Worm (Caenorhabditis elegans) whole organism, L1 larva: ENCODE data around the gene F53F8.6.

Experiments used
- C16A3.4 ChIP-seq: fragments of 150-350 bp; optimal IDR thresholded peaks from 2 replicates; lab custom pipeline; 2014; ENCODE audit warnings: missing biosample characterization, missing genetic modification characterization
- C34B4.2 ChIP-seq: sonication (generic microtip); optimal IDR thresholded peaks from 2 replicates; lab custom pipeline; 2017; ENCODE audit warnings: mild to moderate bottlenecking, missing genetic modification characterization, missing compliant biosample characterization
- F16B12.6 ChIP-seq: fragments of 150-350 bp; optimal IDR thresholded peaks from 2 replicates; lab custom pipeline; 2014; ENCODE audit warnings: missing biosample characterization, missing genetic modification characterization
- Y116A8C.19 ChIP-seq: sonication (generic microtip); optimal IDR thresholded peaks from 2 replicates; lab custom pipeline; 2016; ENCODE audit warnings: missing compliant biosample characterization, missing genetic modification characterization, borderline replicate concordance
- aly-2 ChIP-seq: fragments of 150-350 bp; optimal IDR thresholded peaks from 2 replicates; lab custom pipeline; 2014; ENCODE audit warnings: missing biosample characterization, missing genetic modification characterization
- ceh-63 ChIP-seq: fragments of 200-800 bp; sonication (Bioruptor generic); optimal IDR thresholded peaks from 2 replicates; lab custom pipeline; 2018; ENCODE audit warnings: mild to moderate bottlenecking, missing genetic modification characterization, missing compliant biosample characterization
- ceh-8 ChIP-seq: fragments of 200-800 bp; sonication (Bioruptor generic); optimal IDR thresholded peaks from 2 replicates; lab custom pipeline; 2018; ENCODE audit warnings: mild to moderate bottlenecking, missing genetic modification characterization, moderate library complexity, missing compliant biosample characterization
- ceh-82 ChIP-seq, 3 experiments: fragments of 150-350 bp in 1 of 3; sonication (generic microtip) in 2 of 3; optimal IDR thresholded peaks; 2 replicates each; lab custom pipeline; 2014 to 2017; ENCODE audit warnings: missing biosample characterization in 3 of 3, missing genetic modification characterization in 3 of 3
- dpl-1 ChIP-seq, 3 experiments: fragments of 150-350 bp in 2 of 3; sonication (generic microtip) in 1 of 3; optimal IDR thresholded peaks; 2 replicates each; lab custom pipeline; 2014 to 2017; ENCODE audit warnings: missing biosample characterization in 3 of 3, missing genetic modification characterization in 3 of 3, missing genetic modification reagents in 3 of 3
- dsc-1 ChIP-seq: sonication (generic microtip); optimal IDR thresholded peaks from 2 replicates; lab custom pipeline; 2016; ENCODE audit warnings: mild to moderate bottlenecking, missing genetic modification characterization, missing compliant biosample characterization
- efl-1 ChIP-seq, 4 experiments: fragments of 150-350 bp; optimal IDR thresholded peaks in 3 of 4; peaks in 1 of 4; 1 replicate in 1 of 4; 2 replicates in 3 of 4; lab custom pipeline; 2014; ENCODE audit warnings: missing biosample characterization in 2 of 4, missing genetic modification characterization in 2 of 4, missing genetic modification reagents in 2 of 4
- efl-3 ChIP-seq: fragments of 200-800 bp; sonication (Bioruptor generic); optimal IDR thresholded peaks from 2 replicates; lab custom pipeline; 2018; ENCODE audit warnings: mild to moderate bottlenecking, missing genetic modification characterization, missing compliant biosample characterization
- egl-13 ChIP-seq: sonication (generic microtip); optimal IDR thresholded peaks from 2 replicates; lab custom pipeline; 2016; ENCODE audit warnings: missing genotype, missing genetic modification reagents, missing genetic modification characterization, missing compliant biosample characterization
- egl-27 ChIP-seq, 2 experiments: fragments of 150-350 bp in 1 of 2; sonication (generic microtip); optimal IDR thresholded peaks; 3 replicates each; lab custom pipeline; 2017 to 2018; ENCODE audit warnings: missing biosample characterization in 2 of 2, missing genetic modification characterization in 2 of 2, missing genetic modification reagents in 2 of 2
- fkh-10 ChIP-seq: sonication (generic microtip); optimal IDR thresholded peaks from 2 replicates; lab custom pipeline; 2017; ENCODE audit warnings: missing biosample characterization, missing genetic modification reagents, missing genetic modification characterization
- fkh-4 ChIP-seq: sonication (generic microtip); optimal IDR thresholded peaks from 2 replicates; lab custom pipeline; 2016; ENCODE audit warnings: missing compliant biosample characterization, missing genetic modification characterization, borderline replicate concordance
- fkh-8 ChIP-seq: sonication (generic microtip); optimal IDR thresholded peaks from 2 replicates; lab custom pipeline; 2016; ENCODE audit warnings: mild to moderate bottlenecking, missing genetic modification characterization, missing compliant biosample characterization
- grh-1 ChIP-seq: fragments of 200-800 bp; sonication (Bioruptor generic); IDR thresholded peaks from 2 replicates; pipeline ENCODE4 v1.3.6; 2022; ENCODE audit warnings: missing genetic modification reagents, missing genetic modification characterization, missing compliant biosample characterization
- hlh-17 ChIP-seq: fragments of 200-800 bp; sonication (Bioruptor generic); optimal IDR thresholded peaks from 2 replicates; lab custom pipeline; 2018; ENCODE audit warnings: missing genetic modification characterization, mild to moderate bottlenecking, missing compliant biosample characterization, moderate library complexity, borderline replicate concordance
- hlh-4 ChIP-seq: sonication (generic microtip); optimal IDR thresholded peaks from 2 replicates; lab custom pipeline; 2016; ENCODE audit warnings: mild to moderate bottlenecking, missing genetic modification characterization, missing compliant biosample characterization
- irx-1 ChIP-seq: sonication (generic microtip); optimal IDR thresholded peaks from 2 replicates; lab custom pipeline; 2016; ENCODE audit warnings: missing genetic modification characterization, missing compliant biosample characterization
- lin-13 ChIP-seq: fragments of 150-350 bp; optimal IDR thresholded peaks from 2 replicates; lab custom pipeline; 2014; ENCODE audit warnings: missing biosample characterization, missing genetic modification reagents, missing genetic modification characterization
- lin-14 ChIP-seq: fragments of 200-800 bp; sonication (Bioruptor generic); optimal IDR thresholded peaks from 2 replicates; lab custom pipeline; 2018; ENCODE audit warnings: mild to moderate bottlenecking, missing genetic modification characterization, moderate library complexity, missing compliant biosample characterization
- lin-15B ChIP-seq: fragments of 150-350 bp; sonication (generic microtip); optimal IDR thresholded peaks from 3 replicates; lab custom pipeline; 2014; ENCODE audit warnings: missing biosample characterization, missing genetic modification characterization
- lin-39 ChIP-seq: fragments of 150-350 bp; optimal IDR thresholded peaks from 2 replicates; lab custom pipeline; 2014; ENCODE audit warnings: missing biosample characterization, missing genetic modification reagents, missing genetic modification characterization
- mab-9 ChIP-seq: fragments of 200-800 bp; sonication (Bioruptor generic); IDR thresholded peaks from 2 replicates; pipeline ENCODE4 v1.3.6; 2022; ENCODE audit warnings: missing genetic modification reagents, missing genetic modification characterization, missing compliant biosample characterization
- mdl-1 ChIP-seq, 2 experiments: fragments of 150-350 bp; optimal IDR thresholded peaks; 2 replicates each; lab custom pipeline; 2014 to 2017; ENCODE audit warnings: missing biosample characterization in 2 of 2, missing genetic modification characterization in 2 of 2, inconsistent platforms in 1 of 2
- nhr-11 ChIP-seq: fragments of 150-350 bp; optimal IDR thresholded peaks from 2 replicates; lab custom pipeline; 2014; ENCODE audit warnings: missing biosample characterization, missing genetic modification characterization
- nhr-19 ChIP-seq: fragments of 200-800 bp; sonication (Bioruptor generic); conservative IDR thresholded peaks from 2 replicates; pipeline ENCODE4 v1.3.6; 2022; ENCODE audit warnings: missing genetic modification characterization, missing compliant biosample characterization
- nhr-77 ChIP-seq: fragments of 150-350 bp; optimal IDR thresholded peaks from 2 replicates; lab custom pipeline; 2014; ENCODE audit warnings: missing biosample characterization, missing genetic modification characterization
- nhr-84 ChIP-seq: sonication (generic microtip); optimal IDR thresholded peaks from 2 replicates; lab custom pipeline; 2017; ENCODE audit warnings: missing biosample characterization, missing genetic modification characterization
- nhr-85 ChIP-seq: sonication (generic microtip); peaks from one replicate; lab custom pipeline; 2016; ENCODE audit warnings: missing genetic modification characterization, inconsistent platforms, missing compliant biosample characterization
- nhr-90 ChIP-seq: sonication (generic microtip); optimal IDR thresholded peaks from 2 replicates; lab custom pipeline; 2016; ENCODE audit warnings: mild to moderate bottlenecking, missing genetic modification characterization, missing compliant biosample characterization; ENCODE audit not compliant: poor library complexity
- skn-1 ChIP-seq: fragments of 150-350 bp; optimal IDR thresholded peaks from 2 replicates; lab custom pipeline; 2014; ENCODE audit warnings: missing biosample characterization, missing genetic modification characterization
- snpc-4 ChIP-seq: fragments of 150-350 bp; optimal IDR thresholded peaks from 2 replicates; lab custom pipeline; 2014; ENCODE audit warnings: missing biosample characterization, missing genetic modification characterization
- sox-4 ChIP-seq: sonication (generic microtip); optimal IDR thresholded peaks from 2 replicates; lab custom pipeline; 2016; ENCODE audit warnings: missing genetic modification characterization, missing compliant biosample characterization
- sup-37 ChIP-seq: fragments of 200-800 bp; sonication (Bioruptor generic); optimal IDR thresholded peaks from 2 replicates; lab custom pipeline; 2018; ENCODE audit warnings: mild to moderate bottlenecking, missing genetic modification characterization, missing compliant biosample characterization
- swsn-7 ChIP-seq: sonication (generic microtip); optimal IDR thresholded peaks from 2 replicates; lab custom pipeline; 2016; ENCODE audit warnings: missing genetic modification characterization, missing compliant biosample characterization
- tbx-2 ChIP-seq: sonication (generic microtip); optimal IDR thresholded peaks from 2 replicates; lab custom pipeline; 2016; ENCODE audit warnings: missing genetic modification characterization, missing compliant biosample characterization
- tlp-1 ChIP-seq: fragments of 150-350 bp; optimal IDR thresholded peaks from 2 replicates; lab custom pipeline; 2014; ENCODE audit warnings: missing biosample characterization, missing genetic modification characterization
- unc-30 ChIP-seq: sonication (generic microtip); optimal IDR thresholded peaks from 2 replicates; lab custom pipeline; 2017; ENCODE audit warnings: missing biosample characterization, missing genetic modification characterization
- unc-62 ChIP-seq: fragments of 150-350 bp; optimal IDR thresholded peaks from 2 replicates; lab custom pipeline; 2014; ENCODE audit warnings: missing biosample characterization, missing genetic modification reagents, missing genetic modification characterization
- unc-86 ChIP-seq: sonication (generic microtip); optimal IDR thresholded peaks from 2 replicates; lab custom pipeline; 2016; ENCODE audit warnings: missing genetic modification characterization, missing compliant biosample characterization
- zag-1 ChIP-seq: fragments of 150-350 bp; optimal IDR thresholded peaks from 2 replicates; lab custom pipeline; 2014; ENCODE audit warnings: missing biosample characterization, missing genetic modification characterization

F53F8.6 gene

DNA sequence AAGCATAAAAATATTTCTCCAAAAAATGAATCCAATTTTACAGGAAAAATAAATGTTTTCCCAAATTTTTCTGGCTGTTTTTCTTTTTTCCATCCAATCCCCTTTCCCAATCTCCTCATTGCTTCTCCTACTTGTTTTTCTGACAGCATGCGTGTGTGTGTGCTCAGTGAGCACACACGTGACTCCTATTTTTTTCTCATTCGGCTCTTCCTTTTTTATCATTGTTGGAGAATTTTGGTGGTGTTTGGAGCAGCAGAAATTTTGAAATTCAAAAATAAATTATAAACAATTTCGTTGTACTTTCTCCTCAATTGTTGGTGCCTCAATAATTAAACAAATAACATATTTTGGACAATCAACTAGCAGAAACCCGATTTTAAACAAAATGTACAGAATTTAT lies 6.6 kb downstream of the F53F8.6 start (continued):
- TF ChIP-seq fkh-10 (GFP tag; lab: Kevin White, UChicago), result no peak
- no peak for TF ChIP-seq Y116A8C.19
- no peak for TF ChIP-seq hlh-17 (GFP tag; lab: Kevin White, UChicago)
- TF ChIP-seq egl-13 (tag; lab: Kevin White, UChicago), result no peak
- TF ChIP-seq snpc-4 (tag; lab: Kevin White, UChicago), result no peak
- TF ChIP-seq hlh-4 (tag; lab: Kevin White, UChicago), result no peak
- TF ChIP-seq nhr-90 (tag; lab: Kevin White, UChicago), result no peak
- no peak for TF ChIP-seq grh-1 (GFP tag; lab: Robert Waterston, UW)
- TF ChIP-seq zag-1 (tag; lab: Kevin White, UChicago), result no peak
- TF ChIP-seq efl-1 (optimal IDR thresholded peaks at IDR 0.05; lab: Kevin White, UChicago), result no peak
- peak in 1 of 2 experiments; percentile 0 for TF ChIP-seq efl-1 (GFP tag; optimal IDR thresholded peaks at IDR 0.05 in 1 of 2; lab: Kevin White, UChicago)
- no peak for TF ChIP-seq nhr-19
- TF ChIP-seq F16B12.6 (tag; lab: Kevin White, UChicago), result no peak
- TF ChIP-seq ceh-82 (tag; optimal IDR thresholded peaks at IDR 0.05; lab: Kevin White, UChicago), result peak in 1 of 3 experiments; percentile 15
- peak; percentile 25 for TF ChIP-seq lin-14 (GFP tag; lab: Kevin White, UChicago)
- TF ChIP-seq lin-15B (tag; lab: Kevin White, UChicago), result no peak
- no peak for TF ChIP-seq dsc-1 (tag; lab: Kevin White, UChicago)
- peak; percentile 35 for TF ChIP-seq skn-1 (tag; lab: Kevin White, UChicago)
- TF ChIP-seq nhr-11 (tag; lab: Kevin White, UChicago), result no peak
- TF ChIP-seq tbx-2, result no peak
- no peak for TF ChIP-seq unc-86 (tag; lab: Kevin White, UChicago)
- TF ChIP-seq lin-39 (tag; lab: Kevin White, UChicago), result no peak
- TF ChIP-seq nhr-85 (tag; lab: Kevin White, UChicago), result no peak
- TF ChIP-seq swsn-7, result no peak
- TF ChIP-seq nhr-84 (tag; lab: Kevin White, UChicago), result no peak
- no peak for TF ChIP-seq efl-3
- TF ChIP-seq aly-2 (tag; lab: Kevin White, UChicago), result no peak
- TF ChIP-seq nhr-77 (tag; lab: Kevin White, UChicago), result no peak
- TF ChIP-seq sup-37, result no peak
- no peak for TF ChIP-seq fkh-8 (tag; lab: Kevin White, UChicago)
- TF ChIP-seq dpl-1 (GFP tag; optimal IDR thresholded peaks at IDR 0.05; lab: Kevin White, UChicago), result peak in 1 of 3 experiments; percentile 10
- TF ChIP-seq unc-62 (GFP tag; lab: Kevin White, UChicago), result no peak
- TF ChIP-seq fkh-4 (tag; lab: Kevin White, UChicago), result no peak
- TF ChIP-seq egl-27 (tag; optimal IDR thresholded peaks at IDR 0.05; lab: Kevin White, UChicago), result no peak
- no peak for TF ChIP-seq ceh-63 (GFP tag; lab: Kevin White, UChicago)
- no peak for TF ChIP-seq irx-1
- TF ChIP-seq sox-4 (tag; lab: Kevin White, UChicago), result no peak
- TF ChIP-seq C34B4.2 (tag; lab: Kevin White, UChicago), result no peak
- no peak for TF ChIP-seq tlp-1 (tag; lab: Kevin White, UChicago)
- TF ChIP-seq mab-9, result no peak
- TF ChIP-seq mdl-1 (tag; optimal IDR thresholded peaks at IDR 0.05; lab: Kevin White, UChicago), result peak in 1 of 2 experiments; percentile 72
- peak; percentile 28 for TF ChIP-seq lin-13 (GFP tag; lab: Kevin White, UChicago)
- no peak for TF ChIP-seq ceh-8
- no peak for TF ChIP-seq C16A3.4
- TF ChIP-seq unc-30, result no peak
- TF ChIP-seq, all 84 proteins: peak for 11
